Fruit fly (Drosophila melanogaster) ovary, adult (tissue): ENCODE data around the gene CG42449.

ENCODE experiments used
- CG17801 ChIP-seq: fragments of 200-800 bp; optimal IDR thresholded peaks from 2 replicates; lab custom pipeline; 2019; ENCODE audit warnings: missing biosample characterization, mild to moderate bottlenecking, missing genetic modification characterization, moderate library complexity; ENCODE audit not compliant: partially characterized antibody

CG42449 gene

DNA sequence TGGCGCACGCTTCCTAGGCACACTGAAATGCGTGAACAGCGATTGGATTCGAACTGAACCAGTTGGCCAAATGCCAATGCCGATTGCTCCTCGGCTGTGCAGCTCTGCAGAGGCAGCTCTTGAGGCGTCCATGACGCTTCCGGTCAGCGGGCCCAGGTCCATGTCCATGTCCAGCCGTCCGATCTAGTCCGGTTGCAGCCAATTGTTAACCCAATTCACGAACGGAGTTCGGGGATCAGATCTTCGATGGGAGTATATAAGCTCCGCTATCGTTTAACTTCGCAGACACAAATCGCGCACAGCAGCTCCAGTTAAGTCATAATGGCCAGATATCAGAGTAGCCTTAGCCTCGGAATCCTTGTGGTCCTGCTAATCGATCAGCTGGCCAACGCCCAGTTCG is at the start of gene CG42449:
Gene CG42449, plus strand, starts transcription at position 301 of the 400 bp plus-strand sequence.
- TF ChIP-seq CG17801: no peak

DNA sequence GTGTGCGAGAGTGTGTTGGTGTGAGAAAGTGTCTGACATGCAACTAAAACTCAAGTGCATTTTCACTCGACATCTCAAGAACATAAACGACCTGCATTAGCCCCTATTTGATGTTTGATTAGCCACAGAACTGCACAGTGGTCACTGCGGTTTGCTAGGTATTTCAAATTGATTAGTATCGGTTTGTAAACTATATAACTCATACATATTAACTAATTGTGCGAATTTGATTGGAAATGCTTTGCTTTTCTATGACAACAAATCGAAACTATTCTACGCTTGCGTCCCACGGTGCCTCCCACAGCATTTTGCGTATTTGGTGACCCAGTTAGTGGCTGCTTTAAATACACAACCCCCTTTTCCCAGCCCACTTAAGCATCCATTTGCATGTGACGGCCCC is 48.3 kb upstream of the CG42449 start:
- TF ChIP-seq CG17801: no peak

DNA sequence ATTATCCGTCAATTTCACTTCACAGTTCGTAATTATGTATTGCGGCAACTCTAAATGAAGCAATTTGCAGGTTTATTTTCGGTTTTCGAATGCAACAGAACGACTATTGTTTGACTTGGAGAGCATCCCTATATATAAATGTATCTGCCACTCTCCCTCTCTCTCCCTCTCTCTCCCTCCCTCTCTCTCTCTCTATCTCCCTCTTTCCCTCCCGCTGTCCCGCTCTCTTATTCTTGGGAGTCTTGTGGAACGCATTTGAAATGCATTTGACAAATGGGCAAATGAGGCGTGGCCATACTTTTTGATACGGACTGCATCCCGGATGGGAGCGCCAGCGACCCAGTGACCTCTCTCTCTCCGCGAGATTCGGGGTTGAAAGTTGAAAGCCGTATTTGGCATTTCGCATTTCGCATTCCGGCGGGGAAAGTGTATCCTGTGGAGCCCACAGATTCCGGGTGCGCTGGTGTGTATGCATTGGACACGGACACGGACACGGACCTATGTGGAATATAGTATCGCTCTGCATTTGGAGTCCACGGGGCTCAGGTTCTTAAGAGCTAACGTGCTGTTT is 46.4 kb upstream of the CG42449 start:
- TF ChIP-seq CG17801: no peak

dm6 chrX:5637543-5637942 is 45.5 kb upstream of the CG42449 start:
- no peak for TF ChIP-seq CG17801

DNA sequence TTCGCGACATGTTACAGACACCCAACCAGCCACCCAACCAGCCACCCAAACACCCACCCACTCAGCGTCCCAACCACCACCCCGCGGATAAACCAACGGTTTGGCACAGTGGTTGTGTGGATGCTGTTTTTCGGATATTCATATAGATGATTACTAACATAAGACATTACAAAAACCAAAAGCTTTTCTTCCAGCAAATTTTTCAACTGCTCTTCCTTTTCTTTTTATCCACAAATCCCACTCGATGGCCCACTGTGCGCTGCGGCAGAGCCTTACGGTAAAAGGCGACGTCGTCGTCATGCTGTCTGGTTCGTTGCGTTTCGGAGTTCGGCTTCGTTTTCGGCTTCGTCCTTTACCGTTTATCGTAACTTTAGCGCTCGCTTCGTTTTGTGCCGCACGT is 44.5 kb upstream of the CG42449 start:
- TF ChIP-seq CG17801: no peak

- TF ChIP-seq CG17801: no peak
Observed at dm6 chrX:5639083-5639482, 44.0 kb upstream of the CG42449 start.

DNA sequence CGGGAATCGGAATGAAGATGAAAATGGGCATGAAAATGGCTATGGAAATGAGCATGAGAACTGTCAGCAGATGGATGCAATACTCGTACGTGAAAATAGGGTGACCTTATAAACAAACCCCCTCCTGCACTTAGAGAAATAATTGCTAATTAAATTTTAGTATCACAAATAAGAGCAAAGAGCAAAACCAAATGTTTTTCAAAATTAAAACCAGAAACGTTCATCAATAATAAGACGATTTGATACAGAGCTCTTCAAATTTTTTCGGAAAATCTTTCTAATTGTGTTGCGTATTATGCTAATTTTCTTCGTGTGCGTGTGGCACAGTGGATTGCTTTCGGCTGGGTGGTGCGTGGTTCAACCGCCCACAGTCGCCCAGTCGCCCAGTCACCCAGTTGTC is 36.8 kb upstream of the CG42449 start:
- no peak for TF ChIP-seq CG17801

DNA sequence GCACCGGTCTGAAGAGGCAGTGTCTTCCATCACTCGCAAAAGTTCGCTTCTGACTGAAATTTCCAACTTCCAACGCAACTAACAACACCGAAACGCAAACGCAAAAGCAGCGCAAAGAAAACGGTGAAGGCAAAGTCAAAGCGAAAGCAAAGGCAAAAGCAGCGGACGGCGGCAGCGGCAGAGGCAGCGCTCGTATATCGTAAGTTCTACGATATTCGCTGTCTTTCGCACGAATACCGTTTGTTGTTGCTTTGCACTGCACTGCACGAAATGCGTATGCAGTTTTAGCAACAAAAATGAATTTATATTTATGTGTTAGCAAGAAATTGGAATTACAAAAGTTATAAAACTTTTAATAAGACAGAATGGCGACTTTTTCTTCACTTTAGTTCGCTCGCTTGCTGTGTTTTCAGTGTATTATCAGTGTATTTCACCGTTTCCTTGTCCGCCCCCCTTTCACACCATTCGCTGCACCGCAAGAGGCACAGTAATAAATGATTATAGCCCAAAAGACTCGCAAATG is 34.5 kb upstream of the CG42449 start, which contains the start of gene OtopLa:
Gene OtopLa, minus strand, starts transcription at position 51 of the 523 bp plus-strand sequence.
- TF ChIP-seq CG17801: no peak

- no peak for TF ChIP-seq CG17801
Observed at dm6 chrX:5649387-5649786, 33.7 kb upstream of the CG42449 start.

dm6 chrX:5649998-5650397 is 33.0 kb upstream of the CG42449 start:
- no peak for TF ChIP-seq CG17801

- no peak for TF ChIP-seq CG17801
Observed at dm6 chrX:5661971-5662370, 21.1 kb upstream of the CG42449 start.

dm6 chrX:5662761-5663160 is 20.3 kb upstream of the CG42449 start, which contains the start of gene OtopLc:
OtopLc (minus strand) TSS chrX:5662861.
- no peak for TF ChIP-seq CG17801

DNA sequence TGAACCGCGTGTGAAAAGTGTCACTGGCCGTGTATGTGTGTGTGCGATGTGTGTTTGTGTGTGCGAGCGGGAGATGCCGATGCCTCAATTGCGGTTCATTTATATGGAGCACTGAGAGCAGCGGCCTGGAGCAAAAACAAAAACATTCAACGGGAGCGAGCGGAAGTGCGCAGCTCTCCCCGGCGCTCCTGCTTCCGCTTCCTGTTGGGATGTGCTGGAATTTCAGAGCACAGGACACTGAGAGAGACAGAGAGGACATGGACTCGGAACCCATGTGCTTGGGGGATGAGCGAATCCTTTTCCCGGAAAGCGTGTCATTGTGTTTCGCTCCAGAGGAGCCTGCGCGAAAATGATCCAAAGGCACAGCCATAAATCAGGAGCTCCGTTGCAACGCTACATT is 18.8 kb upstream of the CG42449 start:
- no peak for TF ChIP-seq CG17801

- peak; percentile 25 for TF ChIP-seq CG17801
Observed at dm6 chrX:5665902-5666301, 17.1 kb upstream of the CG42449 start, which contains the start of the genes Sirt4 and CG4119. Sirt4 (minus strand) TSS chrX:5665940. CG4119 (plus strand) TSS chrX:5666052.

- no peak for TF ChIP-seq CG17801
Observed at dm6 chrX:5671537-5672029, 11.5 kb upstream of the CG42449 start, which contains the start of gene Rab18. Rab18 (minus strand) TSS chrX:5671812.

dm6 chrX:5672243-5673051 is 10.6 kb upstream of the CG42449 start, which contains the start of gene RpL35:
RpL35 (plus strand) TSS chrX:5672401.
- TF ChIP-seq CG17801: peak; percentile 86

- TF ChIP-seq CG17801: no peak
Observed at dm6 chrX:5676855-5677254, 6.2 kb upstream of the CG42449 start.
